Worm (Caenorhabditis elegans): Measurements from ENCODE around the gene Y51H4A.935.

The Y51H4A.935 gene

DNA sequence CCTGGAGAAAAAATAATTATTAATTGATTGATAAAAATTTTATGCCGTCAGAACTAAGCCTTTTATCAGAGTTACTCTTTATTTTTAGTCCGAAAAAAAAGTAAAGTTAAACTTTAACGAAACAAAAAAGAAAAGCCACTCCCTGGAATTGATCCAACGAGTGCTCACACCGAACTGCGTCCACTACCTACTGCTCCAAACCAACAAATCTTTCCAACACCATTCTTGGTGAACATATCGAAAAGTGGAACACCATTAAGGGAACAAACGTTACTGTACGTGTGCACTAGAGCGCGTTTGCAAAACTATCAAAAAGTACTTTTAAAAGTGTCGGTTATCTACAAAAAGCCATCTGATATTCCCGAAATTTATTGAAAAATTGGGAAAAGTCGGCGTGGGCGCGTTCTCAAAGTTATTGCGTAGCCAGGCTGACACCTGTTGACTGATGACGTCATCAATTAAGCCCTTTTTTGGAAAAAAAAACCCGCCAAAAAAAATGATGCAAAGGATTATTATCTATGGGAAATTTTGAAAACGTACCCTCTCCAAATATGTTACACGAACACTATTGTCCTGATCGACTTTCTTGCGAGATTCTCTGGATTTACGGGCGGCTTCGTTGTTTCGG lies 3.3 kb downstream of the Y51H4A.935 start (continued):
- TF ChIP-seq repo-1 (tag; optimal IDR thresholded peaks at IDR 0.05) (no peak), ztf-26 (tag; optimal IDR thresholded peaks at IDR 0.05) (no peak), nhr-80 (tag; optimal IDR thresholded peaks at IDR 0.05) (peak; percentile 3), ceh-91 (GFP tag; IDR thresholded peaks at IDR 0.05) (peak; percentile 54; the same call in 1 of the 2 replicates), nfya-1 (tag; optimal IDR thresholded peaks at IDR 0.05; ENCODE audit: borderline replicate concordance, insufficient read depth) (no peak), C06A6.2 (GFP tag; conservative IDR thresholded peaks at IDR 0.05) (no peak), nhr-179 (tag; optimal IDR thresholded peaks at IDR 0.05) (no peak), tlf-1 (GFP tag; optimal IDR thresholded peaks at IDR 0.05) (peak; percentile 57), ccch-3 (GFP tag; optimal IDR thresholded peaks at IDR 0.05) (no peak), sea-2 (GFP tag; IDR thresholded peaks at IDR 0.05) (0 out of 2 replicates have a peak, but pooled peaks have one; percentile 38), B0019.2 (GFP tag; conservative IDR thresholded peaks at IDR 0.05) (0 out of 2 replicates have a peak, but pooled peaks have one; percentile 39), nhr-90 (tag; optimal IDR thresholded peaks at IDR 0.05) (peak; percentile 89), F49E8.2 (tag; optimal IDR thresholded peaks at IDR 0.05; ENCODE audit: insufficient read depth) (peak; percentile 67), nhr-120 (GFP tag; IDR thresholded peaks at IDR 0.05) (peak; percentile 84; the same call in 1 of the 2 replicates), rcor-1 (GFP tag; IDR thresholded peaks at IDR 0.05) (peak; percentile 83), snpc-1.1 (tag; optimal IDR thresholded peaks at IDR 0.05; ENCODE audit: insufficient read depth) (peak; percentile 68), ztf-28 (GFP tag; IDR thresholded peaks at IDR 0.05) (peak; percentile 85; the same call in 1 of the 2 replicates), Y53G8AR.9 (GFP tag; conservative IDR thresholded peaks at IDR 0.05) (peak; percentile 80), rpc-1 (optimal IDR thresholded peaks at IDR 0.05) (peak; percentile 78), rpc-1 (tag; optimal IDR thresholded peaks at IDR 0.05) (peak; percentile 99), somi-1 (GFP tag; optimal IDR thresholded peaks at IDR 0.05) (peak; percentile 26), Y53F4B.3 (GFP tag; IDR thresholded peaks at IDR 0.05) (peak; percentile 88), egl-44 (GFP tag; IDR thresholded peaks at IDR 0.05) (peak; percentile 78), zfh-2 (GFP tag; conservative IDR thresholded peaks at IDR 0.05) (no peak), atf-7 (tag; optimal IDR thresholded peaks at IDR 0.05) (peak; percentile 34), K12H6.12 (tag; optimal IDR thresholded peaks at IDR 0.05) (peak; percentile 33), lin-54 (GFP tag; optimal IDR thresholded peaks at IDR 0.05) (peak; percentile 78), snpc-1.3 (tag; optimal IDR thresholded peaks at IDR 0.05; ENCODE audit: insufficient read depth) (peak; percentile 96), chd-7 (tag; optimal IDR thresholded peaks at IDR 0.05) (peak; percentile 74), Y95B8A.8 (GFP tag; IDR thresholded peaks at IDR 0.05) (peak; percentile 86), snpc-4 (GFP tag; optimal IDR thresholded peaks at IDR 0.05) (peak; percentile 93), snpc-4 (tag; optimal IDR thresholded peaks at IDR 0.05) (peak in 3 of 4 experiments; percentile 95 to 98 (median 96)), aptf-2 (GFP tag; conservative IDR thresholded peaks at IDR 0.05) (peak; percentile 70), B0336.3 (GFP tag; IDR thresholded peaks at IDR 0.05) (peak; percentile 65), F23B12.7 (tag; optimal IDR thresholded peaks at IDR 0.05; ENCODE audit: insufficient read depth) (peak; percentile 28), him-1 (tag; optimal IDR thresholded peaks at IDR 0.05) (peak; percentile 49), lsl-1 (GFP tag; optimal IDR thresholded peaks at IDR 0.05) (peak; percentile 67), madf-8 (GFP tag; conservative IDR thresholded peaks at IDR 0.05) (no peak), D2030.7 (GFP tag; IDR thresholded peaks at IDR 0.05) (peak; percentile 86), lsy-27 (tag; optimal IDR thresholded peaks at IDR 0.05; ENCODE audit: borderline replicate concordance, insufficient read depth) (no peak), B0035.1 (tag; optimal IDR thresholded peaks at IDR 0.05) (peak; percentile 39), ZK185.1 (tag; optimal IDR thresholded peaks at IDR 0.05; ENCODE audit: poor library complexity, severe bottlenecking) (peak; percentile 47), rec-8 (tag; optimal IDR thresholded peaks at IDR 0.05) (peak; percentile 46 to 83), madf-10 (tag; optimal IDR thresholded peaks at IDR 0.05) (peak; percentile 51), egl-18 (GFP tag; IDR thresholded peaks at IDR 0.05) (no peak), ztf-3 (GFP tag; optimal IDR thresholded peaks at IDR 0.05) (no peak)

Measured in whole organism, young adult.